Fruit fly (Drosophila melanogaster) whole organism, prepupa: Measurements from ENCODE around the gene CG14609.
A peak's percentile ranks its signal among the peaks of the same experiment; 100 is the strongest.

Source experiments
- CG10631 ChIP-seq: fragments of 200-800 bp; sonication (Bioruptor generic); optimal IDR thresholded peaks from 2 replicates; lab custom pipeline; 2016; ENCODE audit warnings: missing biosample characterization, missing genetic modification characterization
- CG10669 ChIP-seq: fragments of 200-800 bp; sonication (Bioruptor generic); optimal IDR thresholded peaks from 3 replicates; lab custom pipeline; 2018; ENCODE audit warnings: missing biosample characterization, mild to moderate bottlenecking, missing genetic modification characterization, moderate library complexity
- CG11294 ChIP-seq: fragments of 200-800 bp; sonication (Bioruptor generic); IDR thresholded peaks from 2 replicates; pipeline ENCODE4 v1.3.6; 2022; ENCODE audit warnings: missing biosample characterization, missing genetic modification characterization
- CG11902 ChIP-seq: fragments of 200-800 bp; sonication (Bioruptor generic); optimal IDR thresholded peaks from 3 replicates; lab custom pipeline; 2016; ENCODE audit warnings: missing biosample characterization, missing genetic modification characterization
- CG15336 ChIP-seq: fragments of 200-800 bp; sonication (Bioruptor generic); IDR thresholded peaks from 2 replicates; pipeline ENCODE4 v1.3.6; 2022; ENCODE audit warnings: missing biosample characterization, missing genetic modification characterization
- CG1621 ChIP-seq: fragments of 200-800 bp; sonication (Bioruptor generic); optimal IDR thresholded peaks from 3 replicates; lab custom pipeline; 2018; ENCODE audit warnings: missing biosample characterization, mild to moderate bottlenecking, missing genetic modification characterization
- CG3032 ChIP-seq: fragments of 200-800 bp; optimal IDR thresholded peaks from 2 replicates; lab custom pipeline; 2019; ENCODE audit warnings: missing biosample characterization, mild to moderate bottlenecking, missing genetic modification characterization, moderate library complexity
- CG31627 ChIP-seq: fragments of 200-800 bp; sonication (Bioruptor generic); optimal IDR thresholded peaks from 3 replicates; lab custom pipeline; 2016; ENCODE audit warnings: missing biosample characterization, missing genetic modification characterization
- CG32006 ChIP-seq: fragments of 200-800 bp; sonication (Bioruptor generic); optimal IDR thresholded peaks from 3 replicates; lab custom pipeline; 2017; ENCODE audit warnings: missing biosample characterization, mild to moderate bottlenecking, missing genetic modification characterization
- CG34406 ChIP-seq: fragments of 200-800 bp; sonication (Bioruptor generic); optimal IDR thresholded peaks from 3 replicates; lab custom pipeline; 2016; ENCODE audit warnings: missing biosample characterization, missing genetic modification characterization
- CG3919 ChIP-seq: fragments of 200-800 bp; sonication (Bioruptor generic); optimal IDR thresholded peaks from 3 replicates; lab custom pipeline; 2016; ENCODE audit warnings: missing biosample characterization, missing genetic modification characterization
- CG6163 ChIP-seq: fragments of 200-800 bp; sonication (Bioruptor generic); IDR thresholded peaks from 3 replicates; pipeline ENCODE4 v1.3.6; 2022; ENCODE audit warnings: missing biosample characterization, missing genetic modification characterization
- CG6276 ChIP-seq: fragments of 200-800 bp; sonication (Bioruptor generic); optimal IDR thresholded peaks from 2 replicates; lab custom pipeline; 2017; ENCODE audit warnings: missing biosample characterization, mild to moderate bottlenecking, missing genetic modification characterization
- CG6792 ChIP-seq: fragments of 200-800 bp; sonication (Bioruptor generic); optimal IDR thresholded peaks from 3 replicates; lab custom pipeline; 2016; ENCODE audit warnings: missing biosample characterization, missing genetic modification characterization
- CG6808 ChIP-seq: fragments of 200-800 bp; sonication (Bioruptor generic); optimal IDR thresholded peaks from 3 replicates; lab custom pipeline; 2017; ENCODE audit warnings: missing biosample characterization, missing genetic modification characterization, mild to moderate bottlenecking, moderate library complexity, missing genetic modification reagents
- CG6854 ChIP-seq: fragments of 200-800 bp; sonication (Bioruptor generic); optimal IDR thresholded peaks from 2 replicates; lab custom pipeline; 2017; ENCODE audit warnings: missing biosample characterization, mild to moderate bottlenecking, missing genetic modification characterization
- CG7368 ChIP-seq: fragments of 200-800 bp; sonication (Bioruptor generic); optimal IDR thresholded peaks from 3 replicates; lab custom pipeline; 2016; ENCODE audit warnings: missing biosample characterization, missing genetic modification characterization
- CG8119 ChIP-seq: fragments of 200-800 bp; sonication (Bioruptor generic); IDR thresholded peaks from 3 replicates; pipeline ENCODE4 v1.3.6; 2022; ENCODE audit warnings: missing biosample characterization, missing genetic modification characterization
- CG8632 ChIP-seq: fragments of 200-800 bp; sonication (Bioruptor generic); optimal IDR thresholded peaks from 3 replicates; lab custom pipeline; 2016; ENCODE audit warnings: missing biosample characterization, missing genetic modification characterization
- CG9139 ChIP-seq: fragments of 200-800 bp; sonication (Bioruptor generic); optimal IDR thresholded peaks from 3 replicates; lab custom pipeline; 2017; ENCODE audit warnings: missing biosample characterization, mild to moderate bottlenecking, missing genetic modification characterization
- Eip75B ChIP-seq: fragments of 200-800 bp; sonication (Bioruptor generic); optimal IDR thresholded peaks from 3 replicates; lab custom pipeline; 2016; ENCODE audit warnings: missing biosample characterization, missing genetic modification characterization
- Eip78C ChIP-seq: fragments of 200-800 bp; sonication (Bioruptor generic); peaks from one replicate; lab custom pipeline; 2016; ENCODE audit warnings: missing biosample characterization, missing genetic modification characterization
- Eip93F ChIP-seq: fragments of 200-800 bp; sonication (Bioruptor generic); optimal IDR thresholded peaks from 2 replicates; lab custom pipeline; 2016; ENCODE audit warnings: missing biosample characterization, mild to moderate bottlenecking, missing genetic modification characterization
- Ets21C ChIP-seq: fragments of 200-800 bp; sonication (Bioruptor generic); optimal IDR thresholded peaks from 3 replicates; lab custom pipeline; 2016; ENCODE audit warnings: missing biosample characterization, missing genetic modification characterization
- Ets96B ChIP-seq: fragments of 200-800 bp; optimal IDR thresholded peaks from 2 replicates; lab custom pipeline; 2019; ENCODE audit warnings: missing biosample characterization, mild to moderate bottlenecking, missing genetic modification characterization, moderate library complexity
- Hr38 ChIP-seq: sonication (Bioruptor generic); optimal IDR thresholded peaks from 2 replicates; lab custom pipeline; 2016; ENCODE audit warnings: missing biosample characterization, missing genetic modification characterization
- Hr39 ChIP-seq: fragments of 200-800 bp; sonication (Bioruptor generic); optimal IDR thresholded peaks from 2 replicates; lab custom pipeline; 2016; ENCODE audit warnings: missing biosample characterization, missing genetic modification characterization
- Hr4 ChIP-seq: fragments of 200-800 bp; sonication (Bioruptor generic); optimal IDR thresholded peaks from 3 replicates; lab custom pipeline; 2016; ENCODE audit warnings: missing biosample characterization, missing genetic modification characterization
- Lpt ChIP-seq: fragments of 200-800 bp; sonication (Bioruptor generic); optimal IDR thresholded peaks from 3 replicates; lab custom pipeline; 2016; ENCODE audit warnings: missing biosample characterization, missing genetic modification characterization
- Met ChIP-seq: fragments of 200-800 bp; sonication (Bioruptor generic); optimal IDR thresholded peaks from 3 replicates; lab custom pipeline; 2016; ENCODE audit warnings: missing biosample characterization, missing genetic modification characterization
- OdsH ChIP-seq: fragments of 200-800 bp; sonication (Bioruptor generic); optimal IDR thresholded peaks from 3 replicates; lab custom pipeline; 2016; ENCODE audit warnings: missing biosample characterization, missing genetic modification characterization
- Sox102F ChIP-seq: fragments of 200-800 bp; sonication (Bioruptor generic); optimal IDR thresholded peaks from 2 replicates; lab custom pipeline; 2016; ENCODE audit warnings: missing biosample characterization, mild to moderate bottlenecking, missing genetic modification characterization
- Sox14 ChIP-seq: fragments of 200-800 bp; sonication (Bioruptor generic); optimal IDR thresholded peaks from 3 replicates; lab custom pipeline; 2016; ENCODE audit warnings: missing biosample characterization, missing genetic modification characterization
- achi ChIP-seq: fragments of 200-800 bp; sonication (Bioruptor generic); optimal IDR thresholded peaks from 3 replicates; lab custom pipeline; 2016; ENCODE audit warnings: missing biosample characterization, missing genetic modification characterization
- acj6 ChIP-seq: fragments of 200-800 bp; sonication (Bioruptor generic); optimal IDR thresholded peaks from 3 replicates; lab custom pipeline; 2016; ENCODE audit warnings: missing biosample characterization, missing genetic modification characterization
- cyc ChIP-seq: fragments of 200-800 bp; sonication (Bioruptor generic); optimal IDR thresholded peaks from 3 replicates; lab custom pipeline; 2016; ENCODE audit warnings: missing biosample characterization, missing genetic modification characterization
- dac ChIP-seq: fragments of 200-800 bp; sonication (Bioruptor generic); optimal IDR thresholded peaks from 2 replicates; lab custom pipeline; 2017; ENCODE audit warnings: missing biosample characterization, mild to moderate bottlenecking, missing genetic modification characterization
- dsx ChIP-seq: fragments of 200-800 bp; optimal IDR thresholded peaks from 3 replicates; lab custom pipeline; 2019; ENCODE audit warnings: missing biosample characterization, mild to moderate bottlenecking, missing genetic modification characterization, moderate library complexity; ENCODE audit not compliant: poor library complexity, severe bottlenecking
- eg ChIP-seq: fragments of 200-800 bp; sonication (Bioruptor generic); IDR thresholded peaks from 3 replicates; pipeline ENCODE4 v1.3.6; 2022; ENCODE audit warnings: missing biosample characterization, missing genetic modification characterization
- esn ChIP-seq: fragments of 200-800 bp; sonication (Bioruptor generic); optimal IDR thresholded peaks from 2 replicates; lab custom pipeline; 2016; ENCODE audit warnings: missing biosample characterization, mild to moderate bottlenecking, missing genetic modification characterization, moderate library complexity
- fd59A ChIP-seq: fragments of 200-800 bp; sonication (Bioruptor generic); optimal IDR thresholded peaks from 2 replicates; lab custom pipeline; 2017; ENCODE audit warnings: missing biosample characterization, mild to moderate bottlenecking, missing genetic modification characterization, missing genetic modification reagents
- fd85E ChIP-seq: fragments of 200-800 bp; sonication (Bioruptor generic); optimal IDR thresholded peaks from 3 replicates; lab custom pipeline; 2016; ENCODE audit warnings: missing biosample characterization, missing genetic modification characterization
- fkh ChIP-seq: fragments of 200-800 bp; sonication (Bioruptor generic); optimal IDR thresholded peaks from 3 replicates; lab custom pipeline; 2017; ENCODE audit warnings: missing biosample characterization, mild to moderate bottlenecking, missing genetic modification characterization, moderate library complexity
- lz ChIP-seq: fragments of 200-800 bp; sonication (Bioruptor generic); optimal IDR thresholded peaks from 3 replicates; lab custom pipeline; 2016; ENCODE audit warnings: missing biosample characterization, missing genetic modification characterization
- net ChIP-seq: fragments of 200-800 bp; sonication (Bioruptor generic); optimal IDR thresholded peaks from 3 replicates; lab custom pipeline; 2016; ENCODE audit warnings: missing biosample characterization, missing genetic modification characterization
- salr ChIP-seq, 2 experiments: fragments of 200-800 bp; sonication (Bioruptor generic); optimal IDR thresholded peaks; 3 replicates each; lab custom pipeline; 2016 to 2018; ENCODE audit warnings: missing biosample characterization in 2 of 2, missing genetic modification characterization in 2 of 2, mild to moderate bottlenecking in 1 of 2
- spab ChIP-seq: fragments of 200-800 bp; sonication (Bioruptor generic); optimal IDR thresholded peaks from 2 replicates; lab custom pipeline; 2017; ENCODE audit warnings: missing biosample characterization, mild to moderate bottlenecking, missing genetic modification characterization, missing genetic modification reagents
- ss ChIP-seq, 2 experiments: fragments of 200-800 bp; sonication (Bioruptor generic); optimal IDR thresholded peaks; 2 replicates in 1 of 2; 3 replicates in 1 of 2; lab custom pipeline; 2017 to 2018; ENCODE audit warnings: mild to moderate bottlenecking in 2 of 2, missing biosample characterization in 2 of 2, missing genetic modification characterization in 2 of 2, moderate library complexity in 1 of 2
- svp ChIP-seq: fragments of 200-800 bp; sonication (Bioruptor generic); peaks from one replicate; lab custom pipeline; 2016; ENCODE audit warnings: missing biosample characterization, missing genetic modification characterization
- vri ChIP-seq: fragments of 200-800 bp; sonication (Bioruptor generic); optimal IDR thresholded peaks from 3 replicates; lab custom pipeline; 2016; ENCODE audit warnings: missing biosample characterization, mild to moderate bottlenecking, missing genetic modification characterization

CG14609 gene

DNA sequence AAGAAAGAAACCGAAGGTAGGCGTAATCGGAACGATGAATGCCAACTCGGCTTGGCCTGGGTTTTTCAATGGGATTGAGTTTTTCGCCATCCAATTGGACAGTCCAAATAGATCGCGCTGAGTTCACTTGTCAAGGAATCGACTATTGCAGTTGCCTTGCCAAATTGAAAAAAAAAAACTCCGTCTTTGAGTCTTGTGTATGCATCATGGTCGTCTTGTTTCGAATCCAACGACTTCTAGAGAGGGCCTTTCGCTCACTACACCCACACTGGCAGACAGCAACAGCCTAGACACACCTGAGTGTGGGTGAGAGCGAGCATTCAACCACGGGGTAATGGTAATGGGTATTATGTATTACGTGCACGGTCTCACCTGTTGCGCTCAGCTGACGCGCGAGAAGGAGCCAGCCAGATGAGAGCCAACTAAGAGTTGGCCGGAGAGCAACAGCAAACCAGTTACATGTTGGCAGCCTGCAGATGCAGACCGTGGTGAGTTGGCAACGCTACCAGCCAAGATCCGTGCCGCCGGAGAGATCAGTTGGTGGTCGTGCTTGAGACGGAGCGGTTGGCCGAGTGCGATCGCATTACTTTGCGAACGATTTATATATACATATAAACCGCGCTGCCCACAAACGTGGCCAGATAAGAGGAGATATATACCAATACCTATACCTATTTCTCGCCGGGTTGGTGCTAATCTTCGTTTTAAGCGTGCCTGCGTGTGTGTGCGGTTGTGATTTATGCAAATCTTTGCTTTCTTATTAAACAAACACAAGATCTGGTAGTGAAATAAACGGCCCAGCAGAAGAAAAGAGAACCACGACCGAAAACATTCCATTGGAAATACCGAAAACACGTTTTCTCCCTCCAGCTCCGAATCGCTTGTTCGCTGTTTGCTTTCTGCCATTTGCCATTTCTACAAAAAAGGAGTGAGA is 38.1 kb upstream of the CG14609 start, which contains the start of gene sas:
Gene sas (plus strand): TSS at position 453 of the 934 bp plus-strand sequence.
- no peak for TF ChIP-seq Hr38 (GFP tag; lab: Kevin White, UChicago)
- TF ChIP-seq CG34406 (GFP tag; lab: Kevin White, UChicago): no peak
- no peak for TF ChIP-seq Ets96B (tag; lab: Kevin White, UChicago)
- TF ChIP-seq salr (GFP tag; optimal IDR thresholded peaks at IDR 0.05; lab: Kevin White, UChicago): no peak
- TF ChIP-seq Ets21C (GFP tag; lab: Kevin White, UChicago): no peak
- peak; percentile 29 for TF ChIP-seq CG6808 (GFP tag; lab: Kevin White, UChicago)
- TF ChIP-seq CG31627: no peak
- TF ChIP-seq lz (GFP tag; lab: Kevin White, UChicago): no peak
- TF ChIP-seq achi: no peak
- peak; percentile 27 for TF ChIP-seq esn (GFP tag; lab: Kevin White, UChicago)
- no peak for TF ChIP-seq CG10669 (GFP tag; lab: Kevin White, UChicago)
- TF ChIP-seq OdsH (GFP tag; lab: Kevin White, UChicago): no peak
- TF ChIP-seq CG3919 (GFP tag; lab: Kevin White, UChicago): no peak
- peak; percentile 41 for TF ChIP-seq vri (GFP tag; lab: Kevin White, UChicago)
- TF ChIP-seq svp (GFP tag; lab: Kevin White, UChicago): no peak
- TF ChIP-seq CG11902 (GFP tag; lab: Kevin White, UChicago): no peak
- TF ChIP-seq fd85E (GFP tag; lab: Kevin White, UChicago): no peak
- no peak for TF ChIP-seq fd59A
- TF ChIP-seq CG8632 (GFP tag; lab: Kevin White, UChicago): no peak
- TF ChIP-seq dac (GFP tag; lab: Kevin White, UChicago): no peak
- TF ChIP-seq eg (GFP tag; lab: Robert Waterston, UW): 0 out of 3 replicates have a peak, but pooled peaks have one; percentile 28
- no peak for TF ChIP-seq Sox14 (GFP tag; lab: Kevin White, UChicago)
- TF ChIP-seq Hr39 (GFP tag; lab: Kevin White, UChicago): no peak
- peak; percentile 48 for TF ChIP-seq dsx (GFP tag; lab: Kevin White, UChicago)
- TF ChIP-seq CG6854 (GFP tag; lab: Kevin White, UChicago): peak; percentile 35
- TF ChIP-seq CG11294: no peak
- no peak for TF ChIP-seq Met (GFP tag; lab: Kevin White, UChicago)
- TF ChIP-seq CG8119: 0 out of 3 replicates have a peak, but pooled peaks have one; percentile 32
- TF ChIP-seq CG7368 (GFP tag; lab: Kevin White, UChicago): no peak
- peak; percentile 10 for TF ChIP-seq CG9139 (GFP tag; lab: Kevin White, UChicago)
- peak; percentile 72 for TF ChIP-seq CG1621 (tag; lab: Kevin White, UChicago)
- TF ChIP-seq CG6792 (GFP tag; lab: Kevin White, UChicago): no peak
- TF ChIP-seq fkh (GFP tag; lab: Kevin White, UChicago): peak; percentile 64
- TF ChIP-seq spab: no peak
- TF ChIP-seq net (GFP tag; lab: Kevin White, UChicago): no peak
- TF ChIP-seq CG32006 (GFP tag; lab: Kevin White, UChicago): no peak
- TF ChIP-seq ss (GFP tag; optimal IDR thresholded peaks at IDR 0.05; lab: Kevin White, UChicago): peak; percentile 11 to 53
- no peak for TF ChIP-seq cyc (GFP tag; lab: Kevin White, UChicago)
- TF ChIP-seq Eip75B (GFP tag; lab: Kevin White, UChicago): peak; percentile 8
- TF ChIP-seq acj6 (GFP tag; lab: Kevin White, UChicago): no peak
- TF ChIP-seq CG15336 (GFP tag; lab: Robert Waterston, UW): no peak; the same call in 1 of the 2 replicates
- no peak for TF ChIP-seq CG6276 (GFP tag; lab: Kevin White, UChicago)
- TF ChIP-seq CG10631 (GFP tag; lab: Kevin White, UChicago): no peak
- no peak for TF ChIP-seq CG3032
- peak; percentile 42; the same call in 1 of the 3 replicates for TF ChIP-seq CG6163
- TF ChIP-seq Hr4 (GFP tag; lab: Kevin White, UChicago): no peak
- peak; percentile 82 for TF ChIP-seq Eip78C
- TF ChIP-seq Sox102F (GFP tag; lab: Kevin White, UChicago): no peak
- TF ChIP-seq Eip93F (GFP tag; lab: Kevin White, UChicago): no peak
- no peak for TF ChIP-seq Lpt (GFP tag; lab: Kevin White, UChicago)
